Worm (Caenorhabditis elegans) whole organism, late embryonic: ENCODE data around the gene F17C11.13.

ENCODE experiments used
- elt-2 ChIP-seq: sonication (generic microtip); optimal IDR thresholded peaks from 2 replicates; lab custom pipeline; 2016; ENCODE audit warnings: missing genetic modification reagents, missing genetic modification characterization, missing compliant biosample characterization
- lin-11 ChIP-seq: fragments of 200-800 bp; sonication (Bioruptor generic); optimal IDR thresholded peaks from 2 replicates; lab custom pipeline; 2018; ENCODE audit warnings: mild to moderate bottlenecking, missing genetic modification characterization, missing compliant biosample characterization

DNA sequence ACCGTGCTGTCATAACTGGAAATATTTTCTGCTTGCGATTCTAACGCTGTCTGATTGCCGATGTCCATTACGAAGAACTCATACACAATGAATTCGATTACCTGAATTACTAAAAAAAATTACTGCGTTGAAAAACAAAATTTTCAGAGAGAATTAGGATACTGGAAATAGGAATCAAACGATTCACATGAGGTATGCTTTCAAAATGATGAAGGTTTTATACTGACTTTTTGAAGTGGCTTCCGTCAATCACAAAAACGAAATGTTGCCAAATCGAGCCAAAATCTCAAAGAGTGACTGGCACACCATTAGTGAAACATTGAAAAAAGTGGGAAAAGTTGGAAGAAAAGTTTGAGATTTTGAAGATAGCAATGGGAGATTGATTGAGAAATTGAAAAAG, 46.7 kb upstream of the F17C11.13 start, which contains the start of gene zzz-1:
- TF ChIP-seq lin-11 (tag; lab: Kevin White, UChicago) (no peak), elt-2 (tag; lab: Kevin White, UChicago) (no peak)
